Worm (Caenorhabditis elegans) whole organism, midembryonic: Measurements from ENCODE around the gene cwf-19L2.

Experiments used
- T22C8.4 ChIP-seq: fragments of 200-800 bp; sonication (Bioruptor generic); IDR thresholded peaks from 2 replicates; pipeline ENCODE4 v1.3.6; 2022; ENCODE audit warnings: missing genetic modification characterization, missing compliant biosample characterization
- cog-1 ChIP-seq: sonication (generic microtip); optimal IDR thresholded peaks from 2 replicates; lab custom pipeline; 2016; ENCODE audit warnings: missing genetic modification characterization, missing compliant biosample characterization
- flt-1 ChIP-seq: fragments of 200-800 bp; sonication (Bioruptor generic); IDR thresholded peaks from 2 replicates; pipeline ENCODE4 v1.3.6; 2022; ENCODE audit warnings: missing genetic modification characterization, missing compliant biosample characterization
- klf-2 ChIP-seq: fragments of 200-800 bp; sonication (Bioruptor generic); conservative IDR thresholded peaks from 2 replicates; pipeline ENCODE4 v1.3.6; 2022; ENCODE audit warnings: missing genetic modification reagents, missing genetic modification characterization, missing compliant biosample characterization
- med-1 ChIP-seq: sonication (generic microtip); optimal IDR thresholded peaks from 2 replicates; lab custom pipeline; 2017; ENCODE audit warnings: missing genetic modification characterization, mild to moderate bottlenecking, missing compliant biosample characterization, antibody characterized with exemption, missing genetic modification reagents; ENCODE audit not compliant: insufficient read depth
- ref-1 ChIP-seq: fragments of 200-800 bp; sonication (Bioruptor generic); conservative IDR thresholded peaks from 2 replicates; pipeline ENCODE4 v1.3.6; 2022; ENCODE audit warnings: missing genetic modification reagents, missing genetic modification characterization, missing compliant biosample characterization
- tab-1 ChIP-seq: fragments of 200-800 bp; sonication (Bioruptor generic); IDR thresholded peaks from 2 replicates; pipeline ENCODE4 v1.3.6; 2022; ENCODE audit warnings: missing genetic modification characterization, missing compliant biosample characterization
- ztf-23 ChIP-seq: fragments of 200-800 bp; sonication (Bioruptor generic); IDR thresholded peaks from 2 replicates; pipeline ENCODE4 v1.3.6; 2022; ENCODE audit warnings: missing genetic modification reagents, missing genetic modification characterization, missing compliant biosample characterization
- ztf-29 ChIP-seq: fragments of 200-800 bp; sonication (Bioruptor generic); IDR thresholded peaks from 2 replicates; pipeline ENCODE4 v1.3.6; 2022; ENCODE audit warnings: missing genetic modification reagents, missing genetic modification characterization, missing compliant biosample characterization

cwf-19L2 gene

ce11 chrIII:7293075-7293684 is at the start of gene cwf-19L2:
Gene cwf-19L2, plus strand, starts transcription at chrIII:7293634.
- no peak for TF ChIP-seq ref-1 (GFP tag; lab: Robert Waterston, UW)
- TF ChIP-seq T22C8.4: no peak
- no peak for TF ChIP-seq ztf-23 (GFP tag; lab: Robert Waterston, UW)
- TF ChIP-seq cog-1 (tag; lab: Kevin White, UChicago): no peak
- no peak for TF ChIP-seq klf-2 (GFP tag; lab: Robert Waterston, UW)
- TF ChIP-seq flt-1 (GFP tag; lab: Robert Waterston, UW): no peak
- no peak for TF ChIP-seq tab-1 (GFP tag; lab: Robert Waterston, UW)
- TF ChIP-seq ztf-29: no peak
- no peak for TF ChIP-seq med-1

ce11 chrIII:7246389-7246788 is 47.0 kb upstream of the cwf-19L2 start:
- TF ChIP-seq flt-1 (GFP tag; lab: Robert Waterston, UW): no peak
- no peak for TF ChIP-seq ref-1 (GFP tag; lab: Robert Waterston, UW)
- TF ChIP-seq T22C8.4: no peak
- TF ChIP-seq ztf-23 (GFP tag; lab: Robert Waterston, UW): no peak
- no peak for TF ChIP-seq ztf-29
- no peak for TF ChIP-seq tab-1 (GFP tag; lab: Robert Waterston, UW)
- TF ChIP-seq cog-1 (tag; lab: Kevin White, UChicago): no peak
- no peak for TF ChIP-seq med-1
- TF ChIP-seq klf-2 (GFP tag; lab: Robert Waterston, UW): no peak

- TF ChIP-seq flt-1 (GFP tag; lab: Robert Waterston, UW) (no peak), med-1 (no peak), ztf-23 (GFP tag; lab: Robert Waterston, UW) (no peak), T22C8.4 (no peak), ref-1 (GFP tag; lab: Robert Waterston, UW) (no peak), klf-2 (GFP tag; lab: Robert Waterston, UW) (no peak), tab-1 (GFP tag; lab: Robert Waterston, UW) (no peak)
Measured at ce11 chrIII:7247740-7248139, 45.7 kb upstream of the cwf-19L2 start, which contains the start of gene zmp-6. Gene zmp-6, minus strand, starts transcription at chrIII:7247840.

ce11 chrIII:7253669-7254068 is 39.8 kb upstream of the cwf-19L2 start:
- TF ChIP-seq cog-1 (tag; lab: Kevin White, UChicago): no peak
- no peak for TF ChIP-seq ref-1 (GFP tag; lab: Robert Waterston, UW)
- no peak for TF ChIP-seq T22C8.4
- no peak for TF ChIP-seq klf-2 (GFP tag; lab: Robert Waterston, UW)
- TF ChIP-seq ztf-29: no peak
- TF ChIP-seq ztf-23 (GFP tag; lab: Robert Waterston, UW): no peak
- TF ChIP-seq med-1: no peak
- TF ChIP-seq flt-1 (GFP tag; lab: Robert Waterston, UW): no peak
- TF ChIP-seq tab-1 (GFP tag; lab: Robert Waterston, UW): no peak

- no peak for TF ChIP-seq flt-1 (GFP tag; lab: Robert Waterston, UW)
- no peak for TF ChIP-seq cog-1 (tag; lab: Kevin White, UChicago)
- no peak for TF ChIP-seq tab-1 (GFP tag; lab: Robert Waterston, UW)
- no peak for TF ChIP-seq ztf-23 (GFP tag; lab: Robert Waterston, UW)
- TF ChIP-seq klf-2 (GFP tag; lab: Robert Waterston, UW): no peak
- no peak for TF ChIP-seq ztf-29
- TF ChIP-seq T22C8.4: no peak
- no peak for TF ChIP-seq med-1
- no peak for TF ChIP-seq ref-1 (GFP tag; lab: Robert Waterston, UW)
Measured at ce11 chrIII:7258931-7259330, 34.5 kb upstream of the cwf-19L2 start, which contains the start of gene B0361.4. Gene B0361.4, plus strand, starts transcription at chrIII:7258991.

ce11 chrIII:7262592-7262991 is 30.8 kb upstream of the cwf-19L2 start:
- no peak for TF ChIP-seq ref-1 (GFP tag; lab: Robert Waterston, UW)
- TF ChIP-seq flt-1 (GFP tag; lab: Robert Waterston, UW): no peak
- TF ChIP-seq med-1: no peak
- TF ChIP-seq tab-1 (GFP tag; lab: Robert Waterston, UW): no peak
- TF ChIP-seq cog-1 (tag; lab: Kevin White, UChicago): no peak
- no peak for TF ChIP-seq klf-2 (GFP tag; lab: Robert Waterston, UW)
- TF ChIP-seq ztf-29: no peak
- TF ChIP-seq T22C8.4: no peak
- no peak for TF ChIP-seq ztf-23 (GFP tag; lab: Robert Waterston, UW)

ce11 chrIII:7263028-7263427 is 30.4 kb upstream of the cwf-19L2 start:
- TF ChIP-seq tab-1 (GFP tag; lab: Robert Waterston, UW) (no peak), ztf-29 (no peak), cog-1 (tag; lab: Kevin White, UChicago) (no peak), flt-1 (GFP tag; lab: Robert Waterston, UW) (no peak), T22C8.4 (no peak), ztf-23 (GFP tag; lab: Robert Waterston, UW) (no peak), ref-1 (GFP tag; lab: Robert Waterston, UW) (no peak)

- TF ChIP-seq ztf-29: no peak
- TF ChIP-seq ztf-23 (GFP tag; lab: Robert Waterston, UW): no peak
- TF ChIP-seq tab-1 (GFP tag; lab: Robert Waterston, UW): no peak
- TF ChIP-seq flt-1 (GFP tag; lab: Robert Waterston, UW): no peak
- no peak for TF ChIP-seq T22C8.4
- no peak for TF ChIP-seq ref-1 (GFP tag; lab: Robert Waterston, UW)
- TF ChIP-seq klf-2 (GFP tag; lab: Robert Waterston, UW): no peak
- no peak for TF ChIP-seq med-1
- TF ChIP-seq cog-1 (tag; lab: Kevin White, UChicago): no peak
Measured at ce11 chrIII:7271083-7271482, 22.4 kb upstream of the cwf-19L2 start.

ce11 chrIII:7272088-7272487 is 21.3 kb upstream of the cwf-19L2 start:
- TF ChIP-seq klf-2 (GFP tag; lab: Robert Waterston, UW) (no peak), med-1 (no peak), ref-1 (GFP tag; lab: Robert Waterston, UW) (no peak), ztf-29 (no peak), T22C8.4 (no peak), ztf-23 (GFP tag; lab: Robert Waterston, UW) (no peak), tab-1 (GFP tag; lab: Robert Waterston, UW) (no peak), flt-1 (GFP tag; lab: Robert Waterston, UW) (0 out of 2 replicates have a peak, but pooled peaks have one; percentile 46), cog-1 (tag; lab: Kevin White, UChicago) (peak; percentile 15)
